Fruit fly (Drosophila melanogaster) whole organism, embryonic: ENCODE measurements around the gene MBD-R2.

Experiments used
- CG17385 ChIP-seq: fragments of 200-800 bp; sonication (Bioruptor generic); optimal IDR thresholded peaks from 3 replicates; lab custom pipeline; 2018; ENCODE audit warnings: missing biosample characterization, mild to moderate bottlenecking, missing genetic modification characterization
- bab2 ChIP-seq: fragments of 200-800 bp; sonication (Bioruptor generic); optimal IDR thresholded peaks from 2 replicates; lab custom pipeline; 2016; ENCODE audit warnings: missing biosample characterization, missing genetic modification characterization

DNA sequence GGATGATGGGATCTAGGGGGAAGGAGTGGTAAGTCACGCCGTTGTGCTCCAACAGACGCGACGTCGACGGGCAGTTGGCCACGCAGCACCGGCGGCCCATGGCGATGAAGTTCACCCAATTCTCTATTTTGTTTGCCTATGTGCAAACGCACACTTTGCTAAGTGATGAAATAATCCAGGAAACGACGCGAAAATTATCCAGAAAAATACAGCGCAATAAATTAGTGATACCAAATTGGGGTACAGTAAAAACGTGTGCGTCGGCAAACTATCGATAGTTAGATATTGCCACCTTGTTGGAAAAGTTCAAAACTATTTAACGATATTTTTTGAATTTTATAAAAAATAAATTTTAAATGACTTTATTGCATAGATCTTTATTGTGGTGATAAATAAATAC, at the start of gene MBD-R2:
- TF ChIP-seq CG17385 (GFP tag; lab: Kevin White, UChicago) (no peak), bab2 (GFP tag; lab: Kevin White, UChicago) (no peak)
